Worm (Caenorhabditis elegans) whole organism, L4 larva: Measurements from ENCODE around the gene K06H7.2.

Source experiments
- aha-1 ChIP-seq: fragments of 150-350 bp; peaks from one replicate; lab custom pipeline; 2014; ENCODE audit warnings: missing biosample characterization, missing genetic modification characterization
- ceh-32 ChIP-seq: sonication (generic microtip); optimal IDR thresholded peaks from 2 replicates; lab custom pipeline; 2016; ENCODE audit warnings: mild to moderate bottlenecking, missing genetic modification characterization, missing compliant biosample characterization; ENCODE audit not compliant: poor library complexity
- daf-12 ChIP-seq: fragments of 150-350 bp; optimal IDR thresholded peaks from 2 replicates; lab custom pipeline; 2014; ENCODE audit warnings: missing biosample characterization, missing genetic modification reagents, missing genetic modification characterization
- egl-27 ChIP-seq: sonication (generic microtip); optimal IDR thresholded peaks from 3 replicates; lab custom pipeline; 2017; ENCODE audit warnings: missing biosample characterization, missing genetic modification reagents, missing genetic modification characterization
- fkh-10 ChIP-seq: fragments of 150-350 bp; optimal IDR thresholded peaks from 2 replicates; lab custom pipeline; 2014; ENCODE audit warnings: missing biosample characterization, missing genetic modification reagents, missing genetic modification characterization
- fos-1 ChIP-seq: fragments of 150-350 bp; optimal IDR thresholded peaks from 2 replicates; lab custom pipeline; 2014; ENCODE audit warnings: missing biosample characterization, missing genetic modification characterization
- lin-39 ChIP-seq: fragments of 150-350 bp; optimal IDR thresholded peaks from 2 replicates; lab custom pipeline; 2014; ENCODE audit warnings: missing biosample characterization, missing genetic modification reagents, missing genetic modification characterization
- pha-4 ChIP-seq, 2 experiments: fragments of 150-350 bp in 1 of 2; fragments of 200-800 bp in 1 of 2; sonication (Bioruptor generic) in 1 of 2; IDR thresholded peaks in 1 of 2; optimal IDR thresholded peaks in 1 of 2; 2 replicates each; pipeline versions ENCODE4 v1.3.6 to Lab custom; 2014 to 2022; ENCODE audit warnings: missing genetic modification characterization in 2 of 2, missing genetic modification reagents in 2 of 2, missing biosample characterization in 1 of 2, missing compliant biosample characterization in 1 of 2
- snpc-4 ChIP-seq: fragments of 150-350 bp; optimal IDR thresholded peaks from 2 replicates; lab custom pipeline; 2014; ENCODE audit warnings: missing biosample characterization, missing genetic modification characterization
- unc-62 ChIP-seq, 3 experiments: fragments of 150-350 bp in 1 of 3; sonication (generic microtip); optimal IDR thresholded peaks in 2 of 3; peaks in 1 of 3; 1 replicate in 1 of 3; 2 replicates in 2 of 3; lab custom pipeline; 2014 to 2017; ENCODE audit warnings: missing biosample characterization in 3 of 3, missing genetic modification characterization in 3 of 3, missing genetic modification reagents in 3 of 3, missing genotype in 1 of 3

DNA sequence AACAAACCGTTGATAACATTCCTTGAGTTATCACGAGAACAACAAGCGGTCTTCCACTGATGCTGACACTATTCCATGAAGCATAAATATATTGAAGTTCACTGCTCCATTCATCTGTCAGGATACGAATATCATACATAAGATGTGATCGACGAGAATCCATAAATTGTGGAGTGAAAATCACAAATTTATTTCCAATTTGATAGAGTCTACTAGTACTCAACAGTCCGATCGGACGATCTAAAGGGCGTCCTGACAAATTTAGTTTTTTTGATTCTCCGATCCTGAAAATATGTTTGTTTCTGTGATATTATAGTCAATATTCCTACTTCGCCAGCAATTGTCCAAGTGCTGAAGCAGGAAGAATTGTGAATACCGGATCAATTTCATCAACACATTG is 48.8 kb downstream of the K06H7.2 start:
- TF ChIP-seq pha-4 (GFP tag; IDR thresholded peaks at IDR 0.05; lab: Robert Waterston, UW) (no peak), pha-4 (tag; optimal IDR thresholded peaks at IDR 0.05; lab: Kevin White, UChicago) (no peak), snpc-4 (tag; lab: Kevin White, UChicago) (no peak), egl-27 (no peak), aha-1 (peak; percentile 20), ceh-32 (tag; lab: Kevin White, UChicago) (no peak), fkh-10 (no peak), unc-62 (GFP tag; optimal IDR thresholded peaks at IDR 0.05 in 1 of 2; lab: Kevin White, UChicago) (peak in 1 of 2 experiments; percentile 96), unc-62 (tag; optimal IDR thresholded peaks at IDR 0.05; lab: Kevin White, UChicago) (no peak), daf-12 (tag; lab: Kevin White, UChicago) (no peak), fos-1 (no peak), lin-39 (no peak)
